Fruit fly (Drosophila melanogaster): ENCODE results near the gene MsrA.
A peak's percentile ranks its signal among the peaks of the same experiment; 100 is the strongest.

MsrA gene

DNA sequence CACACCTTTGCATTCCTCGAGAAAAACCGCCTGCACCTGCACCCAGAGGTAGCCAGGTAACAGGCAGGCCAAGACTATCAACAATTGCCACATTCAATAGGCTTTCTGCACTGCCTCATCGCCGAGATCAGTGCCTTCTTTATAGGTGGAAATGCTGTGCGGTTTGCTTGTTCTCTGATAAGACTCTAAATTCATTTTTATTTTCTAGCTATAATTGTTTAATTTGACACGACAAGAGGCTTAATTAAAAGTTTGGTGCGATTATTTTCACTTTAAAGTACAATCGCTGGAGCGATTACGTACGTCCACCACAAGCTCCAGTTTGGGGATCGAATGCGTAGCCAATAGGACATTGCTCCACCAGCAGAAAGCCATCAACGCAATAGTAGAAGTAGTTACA, 16.6 kb downstream of the MsrA start, which contains the start of gene CG42729:
Gene CG42729 (minus strand): TSS at position 101 of the 400 bp plus-strand sequence.
- TF ChIP-seq CG8301 (tag; optimal IDR thresholded peaks at IDR 0.05) (no peak), CG12605 (GFP tag; IDR thresholded peaks at IDR 0.05) (no peak), fd96Ca (GFP tag; IDR thresholded peaks at IDR 0.05) (no peak), CG13204 (GFP tag; optimal IDR thresholded peaks at IDR 0.05) (no peak), EcR (GFP tag; optimal IDR thresholded peaks at IDR 0.05) (no peak), Snoo (tag; optimal IDR thresholded peaks at IDR 0.05) (no peak), CG10348 (GFP tag; IDR thresholded peaks at IDR 0.05) (no peak), Pif1B (GFP tag; optimal IDR thresholded peaks at IDR 0.05) (no peak), CG4496 (GFP tag; IDR thresholded peaks at IDR 0.05) (no peak), CG32121 (GFP tag; IDR thresholded peaks at IDR 0.05) (no peak), CG15710 (tag; optimal IDR thresholded peaks at IDR 0.05) (no peak), D1 (tag; optimal IDR thresholded peaks at IDR 0.05) (no peak), CG14655 (GFP tag; optimal IDR thresholded peaks at IDR 0.05) (no peak), Pif1A (GFP tag; optimal IDR thresholded peaks at IDR 0.05) (no peak), CG9948 (tag; optimal IDR thresholded peaks at IDR 0.05) (no peak), Ets98B (GFP tag; IDR thresholded peaks at IDR 0.05) (no peak), CG17806 (tag; optimal IDR thresholded peaks at IDR 0.05) (no peak), CG34367 (tag; optimal IDR thresholded peaks at IDR 0.05) (no peak), gl (tag; optimal IDR thresholded peaks at IDR 0.05) (no peak), CG8159 (tag; optimal IDR thresholded peaks at IDR 0.05) (no peak)

DNA sequence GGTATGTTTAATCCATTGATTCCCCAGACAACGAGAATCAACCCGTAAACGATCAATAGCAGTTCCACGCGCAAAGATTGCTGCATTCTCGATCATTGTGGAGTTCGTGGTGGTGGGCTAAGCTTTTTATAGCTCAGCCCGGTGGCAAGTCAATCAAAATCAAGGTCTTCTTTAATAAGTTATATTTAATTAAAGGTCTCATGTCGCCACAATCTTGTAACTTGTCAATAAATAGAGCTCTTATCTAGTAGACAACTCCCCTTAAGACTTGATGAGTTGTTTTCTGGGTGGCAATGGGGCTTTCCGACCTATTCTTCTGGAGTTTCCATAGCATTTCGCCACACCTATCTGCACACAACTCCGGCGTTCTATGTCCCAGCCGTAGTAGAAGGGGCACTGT, 17.2 kb downstream of the MsrA start, which contains the start of gene CG42728:
Gene CG42728 (minus strand): TSS at position 101 of the 400 bp plus-strand sequence.
- TF ChIP-seq CG8301 (tag; optimal IDR thresholded peaks at IDR 0.05): no peak
- TF ChIP-seq CG10348 (GFP tag; IDR thresholded peaks at IDR 0.05): no peak
- no peak for TF ChIP-seq EcR (GFP tag; optimal IDR thresholded peaks at IDR 0.05)
- TF ChIP-seq Ets98B (GFP tag; IDR thresholded peaks at IDR 0.05): no peak
- no peak for TF ChIP-seq CG12605 (GFP tag; IDR thresholded peaks at IDR 0.05)
- TF ChIP-seq Pif1B (GFP tag; optimal IDR thresholded peaks at IDR 0.05): no peak
- no peak for TF ChIP-seq CG13204 (GFP tag; optimal IDR thresholded peaks at IDR 0.05)
- TF ChIP-seq CG4496 (GFP tag; IDR thresholded peaks at IDR 0.05): no peak
- TF ChIP-seq Pif1A (GFP tag; optimal IDR thresholded peaks at IDR 0.05): no peak
- TF ChIP-seq CG8159 (tag; optimal IDR thresholded peaks at IDR 0.05): no peak
- TF ChIP-seq rn (GFP tag; IDR thresholded peaks at IDR 0.05): no peak
- no peak for TF ChIP-seq CG17806 (tag; optimal IDR thresholded peaks at IDR 0.05)
- no peak for TF ChIP-seq fd96Ca (GFP tag; IDR thresholded peaks at IDR 0.05)
- no peak for TF ChIP-seq CG14655 (GFP tag; optimal IDR thresholded peaks at IDR 0.05)
- no peak for TF ChIP-seq D1 (tag; optimal IDR thresholded peaks at IDR 0.05)
- TF ChIP-seq CG15710 (tag; optimal IDR thresholded peaks at IDR 0.05): no peak

- TF ChIP-seq CG8301 (tag; optimal IDR thresholded peaks at IDR 0.05) (no peak), rn (GFP tag; IDR thresholded peaks at IDR 0.05) (no peak), fd96Ca (GFP tag; IDR thresholded peaks at IDR 0.05) (no peak), CG10348 (GFP tag; IDR thresholded peaks at IDR 0.05) (no peak), CG34367 (tag; optimal IDR thresholded peaks at IDR 0.05) (no peak), Pif1A (GFP tag; optimal IDR thresholded peaks at IDR 0.05) (no peak), CG4496 (GFP tag; IDR thresholded peaks at IDR 0.05) (no peak), CG17806 (tag; optimal IDR thresholded peaks at IDR 0.05) (no peak)
These were observed 18.3 kb downstream of the MsrA start, which contains the start of gene obst-H for dm6 chr3L:15529143-15529542. Gene obst-H, minus strand, starts transcription at chr3L:15529243.

DNA sequence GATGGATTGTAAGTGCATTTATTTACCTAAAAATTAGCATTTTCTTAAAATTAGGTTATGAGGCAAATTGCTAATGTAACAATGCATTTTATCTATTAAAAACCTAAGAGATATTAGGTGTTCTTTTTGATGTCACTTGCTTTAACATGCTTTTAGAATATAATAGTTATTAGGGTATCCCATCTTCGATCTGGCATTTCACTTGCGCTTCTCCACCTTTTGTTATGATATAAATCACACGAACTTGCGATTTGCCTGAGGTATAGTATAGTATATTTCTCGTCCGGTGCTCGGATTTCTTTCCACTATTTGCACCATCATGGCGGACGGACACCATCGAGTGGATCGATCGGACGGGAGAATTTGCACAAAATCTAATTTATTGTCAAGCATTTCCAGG, 19.2 kb downstream of the MsrA start:
- TF ChIP-seq Snoo (tag; optimal IDR thresholded peaks at IDR 0.05) (no peak), CG10348 (GFP tag; IDR thresholded peaks at IDR 0.05) (no peak), CG8301 (tag; optimal IDR thresholded peaks at IDR 0.05) (no peak), CG8159 (tag; optimal IDR thresholded peaks at IDR 0.05) (no peak), Ets98B (GFP tag; IDR thresholded peaks at IDR 0.05) (no peak), CG14655 (GFP tag; optimal IDR thresholded peaks at IDR 0.05) (no peak), CG32121 (GFP tag; IDR thresholded peaks at IDR 0.05) (no peak), EcR (GFP tag; optimal IDR thresholded peaks at IDR 0.05) (no peak), D1 (tag; optimal IDR thresholded peaks at IDR 0.05) (no peak), CG4496 (GFP tag; IDR thresholded peaks at IDR 0.05) (no peak), CG12605 (GFP tag; IDR thresholded peaks at IDR 0.05) (no peak), CG15710 (tag; optimal IDR thresholded peaks at IDR 0.05) (no peak), rn (GFP tag; IDR thresholded peaks at IDR 0.05) (no peak), fd96Ca (GFP tag; IDR thresholded peaks at IDR 0.05) (no peak), Pif1B (GFP tag; optimal IDR thresholded peaks at IDR 0.05) (no peak)

- TF ChIP-seq CG14655 (GFP tag; optimal IDR thresholded peaks at IDR 0.05) (no peak), EcR (GFP tag; optimal IDR thresholded peaks at IDR 0.05) (peak; percentile 23), Snoo (tag; optimal IDR thresholded peaks at IDR 0.05) (no peak), gl (tag; optimal IDR thresholded peaks at IDR 0.05) (peak; percentile 30), rn (GFP tag; IDR thresholded peaks at IDR 0.05) (no peak), D1 (tag; optimal IDR thresholded peaks at IDR 0.05) (no peak)
These were observed 19.9 kb downstream of the MsrA start for dm6 chr3L:15530638-15531225.

Data from whole organism, pupa.